Worm (Caenorhabditis elegans) whole organism, late embryonic: ENCODE data around the gene jbts-14.

Experiments
- C08G9.2 ChIP-seq: sonication (generic microtip); optimal IDR thresholded peaks from 2 replicates; lab custom pipeline; 2016; ENCODE audit warnings: mild to moderate bottlenecking, missing genetic modification characterization, moderate library complexity, missing compliant biosample characterization
- F13H6.1 ChIP-seq: sonication (generic microtip); optimal IDR thresholded peaks from 2 replicates; lab custom pipeline; 2016; ENCODE audit warnings: missing genetic modification characterization, missing compliant biosample characterization
- K09A11.1 ChIP-seq: sonication (generic microtip); optimal IDR thresholded peaks from 2 replicates; lab custom pipeline; 2017; ENCODE audit warnings: antibody characterized with exemption, mild to moderate bottlenecking, missing genetic modification characterization, missing compliant biosample characterization; ENCODE audit not compliant: insufficient read depth
- T23F11.4 ChIP-seq: fragments of 200-800 bp; sonication (Bioruptor generic); optimal IDR thresholded peaks from 2 replicates; lab custom pipeline; 2018; ENCODE audit warnings: mild to moderate bottlenecking, missing genetic modification characterization, missing compliant biosample characterization
- Y22D7AL.16 ChIP-seq: sonication (generic microtip); optimal IDR thresholded peaks from 2 replicates; lab custom pipeline; 2016; ENCODE audit warnings: missing genetic modification characterization, missing compliant biosample characterization
- ahr-1 ChIP-seq: sonication (generic microtip); optimal IDR thresholded peaks from 2 replicates; lab custom pipeline; 2016; ENCODE audit warnings: missing genetic modification characterization, missing compliant biosample characterization
- ceh-19 ChIP-seq: fragments of 200-800 bp; sonication (Bioruptor generic); optimal IDR thresholded peaks from 2 replicates; lab custom pipeline; 2018; ENCODE audit warnings: mild to moderate bottlenecking, missing genetic modification characterization, missing compliant biosample characterization
- ceh-22 ChIP-seq: sonication (generic microtip); optimal IDR thresholded peaks from 2 replicates; lab custom pipeline; 2017; ENCODE audit warnings: missing biosample characterization, missing genetic modification characterization
- ceh-24 ChIP-seq: sonication (generic microtip); optimal IDR thresholded peaks from 2 replicates; lab custom pipeline; 2016; ENCODE audit warnings: mild to moderate bottlenecking, missing genetic modification characterization, missing compliant biosample characterization
- ceh-30 ChIP-seq: fragments of 150-350 bp; optimal IDR thresholded peaks from 2 replicates; lab custom pipeline; 2014; ENCODE audit warnings: missing biosample characterization, missing genetic modification characterization
- ceh-48 ChIP-seq: sonication (generic microtip); optimal IDR thresholded peaks from 2 replicates; lab custom pipeline; 2016; ENCODE audit warnings: missing genetic modification characterization, inconsistent platforms, missing compliant biosample characterization
- elt-4 ChIP-seq: sonication (generic microtip); optimal IDR thresholded peaks from 2 replicates; lab custom pipeline; 2016; ENCODE audit warnings: missing genetic modification characterization, missing compliant biosample characterization
- eyg-1 ChIP-seq: sonication (generic microtip); optimal IDR thresholded peaks from 2 replicates; lab custom pipeline; 2016; ENCODE audit warnings: missing genotype, missing genetic modification characterization, missing compliant biosample characterization
- fax-1 ChIP-seq: sonication (generic microtip); optimal IDR thresholded peaks from 2 replicates; lab custom pipeline; 2016; ENCODE audit warnings: missing genotype, missing genetic modification characterization, missing compliant biosample characterization
- fkh-10 ChIP-seq: fragments of 150-350 bp; optimal IDR thresholded peaks from 2 replicates; lab custom pipeline; 2014; ENCODE audit warnings: missing biosample characterization, missing genetic modification reagents, missing genetic modification characterization
- gmeb-2 ChIP-seq: sonication (generic microtip); optimal IDR thresholded peaks from 2 replicates; lab custom pipeline; 2016; ENCODE audit warnings: missing genetic modification characterization, inconsistent platforms, missing compliant biosample characterization
- hlh-13 ChIP-seq: fragments of 200-800 bp; sonication (Bioruptor generic); optimal IDR thresholded peaks from 2 replicates; lab custom pipeline; 2018; ENCODE audit warnings: mild to moderate bottlenecking, missing genetic modification characterization, missing compliant biosample characterization
- hlh-15 ChIP-seq: sonication (generic microtip); optimal IDR thresholded peaks from 2 replicates; lab custom pipeline; 2016; ENCODE audit warnings: missing genetic modification characterization, missing compliant biosample characterization
- lim-6 ChIP-seq: sonication (generic microtip); optimal IDR thresholded peaks from 2 replicates; lab custom pipeline; 2016; ENCODE audit warnings: missing genetic modification characterization, missing compliant biosample characterization
- nfya-1 ChIP-seq: sonication (generic microtip); optimal IDR thresholded peaks from 2 replicates; lab custom pipeline; 2017; ENCODE audit warnings: missing genetic modification characterization, mild to moderate bottlenecking, missing compliant biosample characterization, antibody characterized with exemption, moderate library complexity
- nhr-232 ChIP-seq: sonication (generic microtip); optimal IDR thresholded peaks from 2 replicates; lab custom pipeline; 2016; ENCODE audit warnings: missing genetic modification characterization, missing compliant biosample characterization
- odd-2 ChIP-seq: sonication (generic microtip); optimal IDR thresholded peaks from 2 replicates; lab custom pipeline; 2017; ENCODE audit warnings: antibody characterized with exemption, mild to moderate bottlenecking, missing genetic modification characterization, missing compliant biosample characterization
- pat-9 ChIP-seq: fragments of 200-800 bp; sonication (Bioruptor generic); optimal IDR thresholded peaks from 2 replicates; lab custom pipeline; 2018; ENCODE audit warnings: mild to moderate bottlenecking, missing genetic modification characterization, moderate library complexity, missing compliant biosample characterization
- pha-2 ChIP-seq: sonication (generic microtip); optimal IDR thresholded peaks from 2 replicates; lab custom pipeline; 2017; ENCODE audit warnings: mild to moderate bottlenecking, missing genetic modification characterization, missing compliant biosample characterization
- pqm-1 ChIP-seq: sonication (generic microtip); optimal IDR thresholded peaks from 2 replicates; lab custom pipeline; 2016; ENCODE audit warnings: missing genetic modification characterization, missing compliant biosample characterization
- sox-4 ChIP-seq: sonication (generic microtip); optimal IDR thresholded peaks from 2 replicates; lab custom pipeline; 2017; ENCODE audit warnings: mild to moderate bottlenecking, missing genetic modification characterization, inconsistent platforms, missing compliant biosample characterization
- tbx-7 ChIP-seq: sonication (generic microtip); optimal IDR thresholded peaks from 2 replicates; lab custom pipeline; 2016; ENCODE audit warnings: missing genotype, missing genetic modification characterization, missing compliant biosample characterization
- ttx-3 ChIP-seq: sonication (generic microtip); optimal IDR thresholded peaks from 2 replicates; lab custom pipeline; 2016; ENCODE audit warnings: missing genetic modification reagents, missing genetic modification characterization, missing compliant biosample characterization
- unc-3 ChIP-seq, 2 experiments: fragments of 200-800 bp in 1 of 2; sonication (Bioruptor generic) in 1 of 2; sonication (generic microtip) in 1 of 2; conservative IDR thresholded peaks in 1 of 2; optimal IDR thresholded peaks in 1 of 2; 2 replicates each; pipeline versions ENCODE4 v1.3.6 to Lab custom; 2016 to 2022; ENCODE audit warnings: missing compliant biosample characterization in 2 of 2, missing genetic modification characterization in 2 of 2, missing genetic modification reagents in 1 of 2
- unc-42 ChIP-seq: sonication (generic microtip); optimal IDR thresholded peaks from 2 replicates; lab custom pipeline; 2016; ENCODE audit warnings: missing genotype, missing genetic modification characterization, missing compliant biosample characterization
- unc-55 ChIP-seq: sonication (generic microtip); optimal IDR thresholded peaks from 2 replicates; lab custom pipeline; 2017; ENCODE audit warnings: missing biosample characterization, missing genetic modification reagents, missing genetic modification characterization
- unc-86 ChIP-seq: sonication (generic microtip); optimal IDR thresholded peaks from 2 replicates; lab custom pipeline; 2016; ENCODE audit warnings: missing genetic modification characterization, missing compliant biosample characterization
- zip-5 ChIP-seq: sonication (generic microtip); optimal IDR thresholded peaks from 2 replicates; lab custom pipeline; 2016; ENCODE audit warnings: missing genetic modification characterization, missing compliant biosample characterization
- ztf-16 ChIP-seq: sonication (generic microtip); optimal IDR thresholded peaks from 2 replicates; lab custom pipeline; 2017; ENCODE audit warnings: missing genetic modification characterization, missing compliant biosample characterization

Gene jbts-14

ce11 chrX:8677320-8677719, 26.8 kb upstream of the jbts-14 start:
- TF ChIP-seq ahr-1 (tag; lab: Kevin White, UChicago) (no peak), odd-2 (tag; lab: Kevin White, UChicago) (no peak), zip-5 (tag; lab: Kevin White, UChicago) (no peak), unc-86 (tag; lab: Kevin White, UChicago) (no peak), hlh-13 (GFP tag; lab: Kevin White, UChicago) (no peak), fkh-10 (GFP tag; lab: Kevin White, UChicago) (no peak), tbx-7 (tag; lab: Kevin White, UChicago) (no peak), nfya-1 (tag; lab: Kevin White, UChicago) (no peak), ztf-16 (no peak), unc-55 (GFP tag; lab: Kevin White, UChicago) (no peak)
- TF ChIP-seq, all 69 proteins: peak for 0

ce11 chrX:8677873-8678272, 26.2 kb upstream of the jbts-14 start:
- TF ChIP-seq nfya-1 (tag; lab: Kevin White, UChicago) (no peak), pqm-1 (tag; lab: Kevin White, UChicago) (no peak), ceh-48 (tag; lab: Kevin White, UChicago) (no peak), F13H6.1 (tag; lab: Kevin White, UChicago) (no peak), odd-2 (tag; lab: Kevin White, UChicago) (no peak), ttx-3 (tag; lab: Kevin White, UChicago) (no peak), nhr-232 (no peak), hlh-13 (GFP tag; lab: Kevin White, UChicago) (no peak), elt-4 (tag; lab: Kevin White, UChicago) (no peak)

ce11 chrX:8681600-8681999, 22.5 kb upstream of the jbts-14 start, which contains the start of gene K09E2.1:
TSS of gene K09E2.1 (plus strand) at chrX:8681900.
- no peak for TF ChIP-seq eyg-1 (tag; lab: Kevin White, UChicago)
- no peak for TF ChIP-seq hlh-15 (tag; lab: Kevin White, UChicago)
- TF ChIP-seq tbx-7 (tag; lab: Kevin White, UChicago), result no peak
- TF ChIP-seq ceh-19 (GFP tag; lab: Kevin White, UChicago), result no peak
- no peak for TF ChIP-seq Y22D7AL.16
- no peak for TF ChIP-seq unc-55 (GFP tag; lab: Kevin White, UChicago)
- TF ChIP-seq pqm-1 (tag; lab: Kevin White, UChicago), result no peak
- no peak for TF ChIP-seq pha-2 (tag; lab: Kevin White, UChicago)
- TF ChIP-seq elt-4 (tag; lab: Kevin White, UChicago), result no peak
- TF ChIP-seq pat-9 (tag; lab: Kevin White, UChicago), result no peak
- TF ChIP-seq unc-42 (tag; lab: Kevin White, UChicago), result no peak
- TF ChIP-seq C08G9.2 (tag; lab: Kevin White, UChicago), result no peak
- no peak for TF ChIP-seq ceh-22
- TF ChIP-seq ceh-30, result no peak
- TF ChIP-seq T23F11.4 (GFP tag; lab: Kevin White, UChicago), result no peak
- no peak for TF ChIP-seq ceh-24 (tag; lab: Kevin White, UChicago)
- no peak for TF ChIP-seq fax-1
- TF ChIP-seq lim-6, result no peak
- no peak for TF ChIP-seq gmeb-2 (tag; lab: Kevin White, UChicago)
- TF ChIP-seq sox-4 (tag; lab: Kevin White, UChicago), result no peak

DNA sequence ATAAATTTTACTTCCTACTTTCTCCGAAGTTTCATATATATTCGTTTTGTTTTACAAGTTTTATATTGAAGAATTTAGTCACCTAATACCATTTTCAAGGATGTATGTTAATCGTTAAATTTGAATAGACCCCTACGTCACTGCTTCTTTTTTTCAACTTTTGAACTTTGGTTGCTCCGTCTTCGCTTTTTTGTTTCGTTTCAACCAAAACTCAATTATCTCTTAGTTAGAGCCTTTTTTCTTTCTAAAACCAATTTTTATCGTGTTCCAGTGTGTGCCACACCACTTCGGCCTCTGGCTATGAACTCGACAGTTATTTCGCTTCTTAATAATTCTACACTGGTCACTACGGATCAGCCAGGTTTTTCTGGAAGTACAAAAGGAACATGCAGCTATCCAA, 6.6 kb upstream of the jbts-14 start, which contains the start of gene frpr-8:
Gene frpr-8, plus strand, starts transcription at position 301 of the 400 bp plus-strand sequence.
- TF ChIP-seq lim-6 (no peak), hlh-13 (GFP tag; lab: Kevin White, UChicago) (no peak), T23F11.4 (GFP tag; lab: Kevin White, UChicago) (no peak), unc-3 (GFP tag; conservative IDR thresholded peaks at IDR 0.05; lab: Robert Waterston, UW) (no peak), unc-3 (tag; optimal IDR thresholded peaks at IDR 0.05; lab: Kevin White, UChicago) (no peak), ceh-30 (no peak), K09A11.1 (no peak), unc-42 (tag; lab: Kevin White, UChicago) (no peak)
